Worm (Caenorhabditis elegans) whole organism, young adult: ENCODE results near the gene metr-1.

Experiments used
- F23B12.7 ChIP-seq: sonication (generic microtip); optimal IDR thresholded peaks from 2 replicates; lab custom pipeline; 2017; ENCODE audit warnings: missing genetic modification characterization, mild to moderate bottlenecking, missing compliant biosample characterization, antibody characterized with exemption, moderate library complexity; ENCODE audit not compliant: insufficient read depth
- F39B2.1 ChIP-seq: fragments of 200-800 bp; sonication (Bioruptor generic); IDR thresholded peaks from 2 replicates; pipeline ENCODE4 v1.3.6; 2022; ENCODE audit warnings: missing genetic modification reagents, missing genetic modification characterization, missing compliant biosample characterization
- F49E8.2 ChIP-seq: sonication (generic microtip); optimal IDR thresholded peaks from 3 replicates; lab custom pipeline; 2017; ENCODE audit warnings: missing genetic modification characterization, mild to moderate bottlenecking, missing compliant biosample characterization, antibody characterized with exemption, moderate library complexity; ENCODE audit not compliant: insufficient read depth
- Y53F4B.3 ChIP-seq: fragments of 200-800 bp; sonication (Bioruptor generic); IDR thresholded peaks from 2 replicates; pipeline ENCODE4 v1.3.6; 2022; ENCODE audit warnings: missing genetic modification reagents, missing genetic modification characterization, missing compliant biosample characterization
- Y67H2A.10 ChIP-seq: fragments of 200-800 bp; sonication (Bioruptor generic); conservative IDR thresholded peaks from 2 replicates; pipeline ENCODE4 v1.3.6; 2022; ENCODE audit warnings: missing genetic modification reagents, missing genetic modification characterization, missing compliant biosample characterization
- bed-2 ChIP-seq: fragments of 200-800 bp; sonication (Bioruptor generic); IDR thresholded peaks from 2 replicates; pipeline ENCODE4 v1.3.6; 2022; ENCODE audit warnings: missing genetic modification reagents, missing genetic modification characterization, missing compliant biosample characterization
- ets-4 ChIP-seq: fragments of 200-800 bp; sonication (Bioruptor generic); optimal IDR thresholded peaks from 2 replicates; lab custom pipeline; 2018; ENCODE audit warnings: mild to moderate bottlenecking, missing genetic modification characterization, missing compliant biosample characterization
- pha-4 ChIP-seq: fragments of 150-350 bp; sonication (generic microtip); optimal IDR thresholded peaks from 2 replicates; lab custom pipeline; 2014; ENCODE audit warnings: missing biosample characterization, missing genetic modification reagents, missing genetic modification characterization

- TF ChIP-seq F49E8.2 (tag; lab: Kevin White, UChicago) (no peak), Y53F4B.3 (GFP tag; lab: Robert Waterston, UW) (no peak), F23B12.7 (no peak), bed-2 (no peak), pha-4 (tag; lab: Kevin White, UChicago) (no peak), ets-4 (no peak), Y67H2A.10 (GFP tag; lab: Robert Waterston, UW) (no peak), F39B2.1 (GFP tag; lab: Robert Waterston, UW) (no peak)
These were observed 38.4 kb downstream of the metr-1 start for ce11 chrII:10964748-10965147.
